Worm (Caenorhabditis elegans) whole organism, L4 larva: ENCODE data around the gene fbxa-84.

Experiments
- F37D6.2 ChIP-seq: sonication (generic microtip); optimal IDR thresholded peaks from 2 replicates; lab custom pipeline; 2016; ENCODE audit warnings: mild to moderate bottlenecking, missing genetic modification characterization, missing compliant biosample characterization
- Y48G9A.11 ChIP-seq: fragments of 200-800 bp; sonication (Bioruptor generic); IDR thresholded peaks from 2 replicates; pipeline ENCODE4 v1.3.6; 2022; ENCODE audit warnings: missing genetic modification reagents, missing genetic modification characterization, missing compliant biosample characterization
- lin-13 ChIP-seq: fragments of 150-350 bp; optimal IDR thresholded peaks from 2 replicates; lab custom pipeline; 2014; ENCODE audit warnings: missing biosample characterization, missing genetic modification reagents, missing genetic modification characterization
- nhr-237 ChIP-seq: sonication (generic microtip); optimal IDR thresholded peaks from 2 replicates; lab custom pipeline; 2017; ENCODE audit warnings: missing biosample characterization, missing genetic modification characterization
- nhr-28 ChIP-seq: fragments of 150-350 bp; optimal IDR thresholded peaks from 2 replicates; lab custom pipeline; 2014; ENCODE audit warnings: missing biosample characterization, missing genetic modification characterization
- nhr-48 ChIP-seq: sonication (generic microtip); optimal IDR thresholded peaks from 2 replicates; lab custom pipeline; 2016; ENCODE audit warnings: mild to moderate bottlenecking, missing genetic modification characterization, missing compliant biosample characterization
- pqm-1 ChIP-seq: sonication (generic microtip); optimal IDR thresholded peaks from 2 replicates; lab custom pipeline; 2017; ENCODE audit warnings: missing biosample characterization, missing genetic modification characterization
- sdz-12 ChIP-seq: fragments of 200-800 bp; sonication (Bioruptor generic); optimal IDR thresholded peaks from 2 replicates; lab custom pipeline; 2018; ENCODE audit warnings: mild to moderate bottlenecking, missing genetic modification characterization, missing compliant biosample characterization
- unc-39 ChIP-seq: sonication (generic microtip); optimal IDR thresholded peaks from 2 replicates; lab custom pipeline; 2017; ENCODE audit warnings: missing biosample characterization, missing genetic modification characterization
- zag-1 ChIP-seq: fragments of 150-350 bp; optimal IDR thresholded peaks from 2 replicates; lab custom pipeline; 2014; ENCODE audit warnings: missing biosample characterization, missing genetic modification characterization

- TF ChIP-seq sdz-12 (GFP tag; lab: Kevin White, UChicago) (no peak), zag-1 (tag; lab: Kevin White, UChicago) (no peak), pqm-1 (tag; lab: Kevin White, UChicago) (no peak), nhr-28 (tag; lab: Kevin White, UChicago) (no peak), nhr-237 (tag; lab: Kevin White, UChicago) (no peak), nhr-48 (tag; lab: Kevin White, UChicago) (no peak), lin-13 (GFP tag; lab: Kevin White, UChicago) (no peak), Y48G9A.11 (GFP tag; lab: Robert Waterston, UW) (no peak), F37D6.2 (tag; lab: Kevin White, UChicago) (no peak), unc-39 (tag; lab: Kevin White, UChicago) (no peak)
Measured at ce11 chrV:15140247-15140646, 42.0 kb upstream of the fbxa-84 start, which contains the start of gene K08F9.3.
